Fruit fly (Drosophila melanogaster): Measurements from ENCODE around the gene Cp15.
A peak's percentile ranks its signal among the peaks of the same experiment; 100 is the strongest.

The Cp15 gene

DNA sequence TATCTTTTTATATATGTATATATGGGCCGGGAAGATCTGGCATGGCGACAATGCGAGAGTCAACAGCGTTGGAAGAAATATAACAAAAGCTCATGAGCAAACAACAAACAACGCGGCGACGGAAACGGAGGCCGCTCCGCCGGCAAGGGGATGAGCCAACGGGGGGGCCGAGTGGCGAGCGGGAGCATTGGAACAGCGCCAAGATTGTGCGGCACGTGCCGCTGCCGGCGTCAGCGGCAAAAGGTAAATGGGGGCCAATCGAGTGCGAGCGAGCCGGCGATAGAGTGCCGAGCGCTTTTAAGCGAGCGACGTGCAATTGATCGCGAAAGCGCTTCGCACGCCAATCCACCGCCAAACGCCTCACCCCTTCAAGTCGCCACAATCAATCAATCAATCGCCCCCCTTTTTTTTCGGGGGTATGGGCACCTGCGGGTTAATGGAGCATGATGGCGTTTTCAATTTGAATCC is 31.8 kb upstream of the Cp15 start (continued):
- TF ChIP-seq Six4 (GFP tag; optimal IDR thresholded peaks at IDR 0.05) (peak; percentile 20), CG12104 (GFP tag; optimal IDR thresholded peaks at IDR 0.05) (peak; percentile 56), sqz (GFP tag; optimal IDR thresholded peaks at IDR 0.05) (peak; percentile 48), MBD-R2 (GFP tag; IDR thresholded peaks at IDR 0.05) (peak; percentile 43; the same call in 1 of the 2 replicates), tup (GFP tag; optimal IDR thresholded peaks at IDR 0.05) (peak; percentile 27), dm (GFP tag; optimal IDR thresholded peaks at IDR 0.05) (peak; percentile 35), al (GFP tag; IDR thresholded peaks at IDR 0.05) (peak; percentile 13; the same call in 1 of the 2 replicates), CG17568 (GFP tag; optimal IDR thresholded peaks at IDR 0.05) (peak; percentile 46), Jarid2 (GFP tag; optimal IDR thresholded peaks at IDR 0.05) (peak; percentile 71), Hey (tag; optimal IDR thresholded peaks at IDR 0.05) (peak; percentile 99), H15 (GFP tag; IDR thresholded peaks at IDR 0.05) (no peak), CG12071 (GFP tag; optimal IDR thresholded peaks at IDR 0.05) (peak; percentile 69), slp2 (GFP tag; optimal IDR thresholded peaks at IDR 0.05) (peak; percentile 6)

DNA sequence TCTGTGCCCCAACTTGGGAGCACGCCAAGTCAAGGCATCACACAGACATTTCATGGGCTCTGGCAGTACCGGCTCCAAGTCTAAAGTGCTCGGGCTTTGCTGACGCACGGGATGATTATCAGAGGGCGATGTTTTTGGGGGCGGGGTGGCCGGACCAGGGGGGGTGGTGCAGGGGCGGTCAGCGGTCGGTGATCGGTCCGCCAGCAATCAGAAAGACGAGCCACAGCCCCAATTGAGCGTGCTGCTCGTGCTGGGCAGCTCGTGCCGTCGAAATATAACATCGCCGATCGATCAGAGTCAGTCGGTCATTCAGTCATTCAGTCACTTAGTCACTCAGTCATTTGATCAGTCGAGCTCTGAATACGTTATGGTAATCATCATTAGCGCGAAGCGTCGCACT is 30.4 kb upstream of the Cp15 start:
- TF ChIP-seq Doc2 (GFP tag; IDR thresholded peaks at IDR 0.05) = no peak
- no peak for TF ChIP-seq Atf6 (GFP tag; IDR thresholded peaks at IDR 0.05)
- no peak for TF ChIP-seq esg (GFP tag; conservative IDR thresholded peaks at IDR 0.05)
- no peak for TF ChIP-seq sisA (GFP tag; IDR thresholded peaks at IDR 0.05)
- TF ChIP-seq CkIIα-i1 (GFP tag; IDR thresholded peaks at IDR 0.05) = no peak
- no peak for TF ChIP-seq dmrt11E (tag; optimal IDR thresholded peaks at IDR 0.05)
- TF ChIP-seq phol (tag; optimal IDR thresholded peaks at IDR 0.05) = no peak
- peak; percentile 81 for TF ChIP-seq kay (GFP tag; optimal IDR thresholded peaks at IDR 0.05)
- TF ChIP-seq Dip2 (GFP tag; IDR thresholded peaks at IDR 0.05) = no peak
- no peak for TF ChIP-seq Bteb2 (GFP tag; optimal IDR thresholded peaks at IDR 0.05)
- TF ChIP-seq knrl (GFP tag; IDR thresholded peaks at IDR 0.05; ENCODE audit: partially characterized antibody) = no peak
- peak; percentile 31; the same call in 1 of the 2 replicates for TF ChIP-seq Bgb (GFP tag; IDR thresholded peaks at IDR 0.05; ENCODE audit: partially characterized antibody)
- TF ChIP-seq CG8089 (GFP tag; optimal IDR thresholded peaks at IDR 0.05) = no peak
- TF ChIP-seq CG3995 (GFP tag; optimal IDR thresholded peaks at IDR 0.05) = no peak
- TF ChIP-seq Ravus (GFP tag; IDR thresholded peaks at IDR 0.05) = no peak
- TF ChIP-seq CG18764 (GFP tag; optimal IDR thresholded peaks at IDR 0.05) = no peak
- TF ChIP-seq CG9215 (GFP tag; IDR thresholded peaks at IDR 0.05) = no peak
- TF ChIP-seq unc-4 (GFP tag; IDR thresholded peaks at IDR 0.05; ENCODE audit: partially characterized antibody) = no peak
- no peak for TF ChIP-seq Side (GFP tag; optimal IDR thresholded peaks at IDR 0.05)
- TF ChIP-seq dm (GFP tag; optimal IDR thresholded peaks at IDR 0.05) = no peak
- no peak for TF ChIP-seq caup (GFP tag; optimal IDR thresholded peaks at IDR 0.05; ENCODE audit: severe bottlenecking)
- no peak for TF ChIP-seq lbe (GFP tag; optimal IDR thresholded peaks at IDR 0.05)
- peak; percentile 12; the same call in 1 of the 2 replicates for TF ChIP-seq amos (GFP tag; IDR thresholded peaks at IDR 0.05; ENCODE audit: partially characterized antibody)
- TF ChIP-seq grau (tag; optimal IDR thresholded peaks at IDR 0.05) = no peak
- TF ChIP-seq stwl (tag; optimal IDR thresholded peaks at IDR 0.05) = no peak
- TF ChIP-seq Nf-YC (tag; optimal IDR thresholded peaks at IDR 0.05) = peak; percentile 44
- TF ChIP-seq zen2 (GFP tag; IDR thresholded peaks at IDR 0.05; ENCODE audit: partially characterized antibody) = 0 out of 3 replicates have a peak, but pooled peaks have one; percentile 33
- TF ChIP-seq kah (GFP tag; optimal IDR thresholded peaks at IDR 0.05) = no peak
- peak; percentile 54 for TF ChIP-seq CG13894 (tag; optimal IDR thresholded peaks at IDR 0.05)
- peak; percentile 81 for TF ChIP-seq CG10543 (GFP tag; optimal IDR thresholded peaks at IDR 0.05)
- no peak for TF ChIP-seq CG10462 (GFP tag; optimal IDR thresholded peaks at IDR 0.05)
- no peak for TF ChIP-seq Atf3 (GFP tag; optimal IDR thresholded peaks at IDR 0.05)
- no peak for TF ChIP-seq oc (tag; optimal IDR thresholded peaks at IDR 0.05)
- no peak for TF ChIP-seq cad (GFP tag; optimal IDR thresholded peaks at IDR 0.05)
- TF ChIP-seq Max (GFP tag; optimal IDR thresholded peaks at IDR 0.05) = no peak
- peak; percentile 89 for TF ChIP-seq lab (GFP tag; optimal IDR thresholded peaks at IDR 0.05)
- no peak for TF ChIP-seq maf-S (GFP tag; optimal IDR thresholded peaks at IDR 0.05)
- peak; percentile 10 for TF ChIP-seq sd (tag; optimal IDR thresholded peaks at IDR 0.05)

All from whole organism, embryonic.